Fruit fly (Drosophila melanogaster): ENCODE data around the gene ro.
A peak's percentile ranks its signal among the peaks of the same experiment; 100 is the strongest.

The ro gene

dm6 chr3R:26859228-26859627 lies 21.7 kb downstream of the ro start (continued):
- no peak for TF ChIP-seq CG4328 (GFP tag; optimal IDR thresholded peaks at IDR 0.05)
- TF ChIP-seq croc (GFP tag; conservative IDR thresholded peaks at IDR 0.05) = no peak; the same call in 2 of the 3 replicates
- TF ChIP-seq dimm (GFP tag; IDR thresholded peaks at IDR 0.05) = no peak
- TF ChIP-seq CG34224 (GFP tag; IDR thresholded peaks at IDR 0.05; ENCODE audit: partially characterized antibody) = no peak
- peak; percentile 45 for TF ChIP-seq E2f1 (GFP tag; IDR thresholded peaks at IDR 0.05)
- TF ChIP-seq CG34376 (GFP tag; optimal IDR thresholded peaks at IDR 0.05) = no peak
- no peak for TF ChIP-seq CG8089 (GFP tag; optimal IDR thresholded peaks at IDR 0.05)
- TF ChIP-seq mld (GFP tag; IDR thresholded peaks at IDR 0.05; ENCODE audit: partially characterized antibody) = no peak
- TF ChIP-seq CG17829 (tag; optimal IDR thresholded peaks at IDR 0.05) = peak; percentile 28
- peak; percentile 22 for TF ChIP-seq cwo (GFP tag; optimal IDR thresholded peaks at IDR 0.05)
- no peak for TF ChIP-seq GATAe (GFP tag; conservative IDR thresholded peaks at IDR 0.05)
- TF ChIP-seq CG6272 (GFP tag; IDR thresholded peaks at IDR 0.05) = no peak
- TF ChIP-seq CG30403 (GFP tag; optimal IDR thresholded peaks at IDR 0.05) = peak; percentile 14
- no peak for TF ChIP-seq pho (GFP tag; optimal IDR thresholded peaks at IDR 0.05)
- TF ChIP-seq Oli (tag; optimal IDR thresholded peaks at IDR 0.05) = peak; percentile 42
- TF ChIP-seq tin (GFP tag; optimal IDR thresholded peaks at IDR 0.05) = peak; percentile 37
- TF ChIP-seq CG11695 (GFP tag; IDR thresholded peaks at IDR 0.05) = no peak
- TF ChIP-seq crc (GFP tag; optimal IDR thresholded peaks at IDR 0.05) = peak; percentile 62
- no peak for TF ChIP-seq Eip74EF (GFP tag; optimal IDR thresholded peaks at IDR 0.05)
- TF ChIP-seq CG8924 (tag; optimal IDR thresholded peaks at IDR 0.05) = peak; percentile 26
- no peak for TF ChIP-seq trh (GFP tag; optimal IDR thresholded peaks at IDR 0.05)
- TF ChIP-seq Myb (GFP tag; optimal IDR thresholded peaks at IDR 0.05) = no peak
- no peak for TF ChIP-seq CG32767 (GFP tag; IDR thresholded peaks at IDR 0.05)
- TF ChIP-seq CG11398 (GFP tag; optimal IDR thresholded peaks at IDR 0.05) = no peak
- TF ChIP-seq CG7786 (GFP tag; optimal IDR thresholded peaks at IDR 0.05) = no peak
- no peak for TF ChIP-seq CG12942 (GFP tag; optimal IDR thresholded peaks at IDR 0.05)
- 0 out of 2 replicates have a peak, but pooled peaks have one; percentile 15 for TF ChIP-seq CG17612 (GFP tag; IDR thresholded peaks at IDR 0.05)
- TF ChIP-seq dysf (GFP tag; IDR thresholded peaks at IDR 0.05) = peak; percentile 56; the same call in 2 of the 3 replicates
- TF ChIP-seq run (tag; optimal IDR thresholded peaks at IDR 0.05) = no peak
- no peak for TF ChIP-seq CG8290 (GFP tag; optimal IDR thresholded peaks at IDR 0.05)
- TF ChIP-seq CG8290 (tag; optimal IDR thresholded peaks at IDR 0.05) = peak in 1 of 2 experiments; percentile 20
- TF ChIP-seq eve (GFP tag; optimal IDR thresholded peaks at IDR 0.05) = peak in 1 of 2 experiments; percentile 68
- no peak for TF ChIP-seq CG15011 (GFP tag; optimal IDR thresholded peaks at IDR 0.05)
- TF ChIP-seq CG11696 (GFP tag; IDR thresholded peaks at IDR 0.05) = no peak
- no peak for TF ChIP-seq disco-r (GFP tag; optimal IDR thresholded peaks at IDR 0.05)
- TF ChIP-seq ewg (GFP tag; optimal IDR thresholded peaks at IDR 0.05) = peak; percentile 9
- TF ChIP-seq CG17385 (GFP tag; optimal IDR thresholded peaks at IDR 0.05) = peak; percentile 11
- peak; percentile 67 for TF ChIP-seq pum (GFP tag; optimal IDR thresholded peaks at IDR 0.05)
- TF ChIP-seq CG14965 (GFP tag; optimal IDR thresholded peaks at IDR 0.05; ENCODE audit: borderline replicate concordance) = no peak
- TF ChIP-seq CG30020 (tag; optimal IDR thresholded peaks at IDR 0.05) = no peak
- TF ChIP-seq B-H2 (GFP tag; optimal IDR thresholded peaks at IDR 0.05) = no peak
- no peak for TF ChIP-seq oc (tag; optimal IDR thresholded peaks at IDR 0.05)
- TF ChIP-seq gro (GFP tag; optimal IDR thresholded peaks at IDR 0.05) = peak; percentile 65
- peak; percentile 55 for TF ChIP-seq Hmr (GFP tag; optimal IDR thresholded peaks at IDR 0.05)
- TF ChIP-seq Ravus (GFP tag; IDR thresholded peaks at IDR 0.05) = peak; percentile 6; the same call in 1 of the 2 replicates
- no peak for TF ChIP-seq Hey (tag; optimal IDR thresholded peaks at IDR 0.05)
- peak; percentile 61 for TF ChIP-seq Rfx (GFP tag; IDR thresholded peaks at IDR 0.05)
- TF ChIP-seq Hand (GFP tag; optimal IDR thresholded peaks at IDR 0.05) = peak; percentile 4
- no peak for TF ChIP-seq mirr (GFP tag; optimal IDR thresholded peaks at IDR 0.05)
- no peak for TF ChIP-seq CG7357 (GFP tag; IDR thresholded peaks at IDR 0.05)
- TF ChIP-seq slbo (GFP tag; IDR thresholded peaks at IDR 0.05) = peak; percentile 46; the same call in 1 of the 2 replicates
- TF ChIP-seq CG10959 (GFP tag; IDR thresholded peaks at IDR 0.05) = peak; percentile 36; the same call in 1 of the 2 replicates

All from whole organism, embryonic.